Fruit fly (Drosophila melanogaster) whole organism, pupa: Measurements from ENCODE around the gene Hip14.

Source experiments
- CG10348 ChIP-seq: fragments of 200-800 bp; sonication (Bioruptor generic); IDR thresholded peaks from 2 replicates; pipeline ENCODE4 v1.3.6; 2022; ENCODE audit warnings: missing biosample characterization, missing genetic modification characterization
- CG12605 ChIP-seq: fragments of 200-800 bp; sonication (Bioruptor generic); IDR thresholded peaks from 2 replicates; pipeline ENCODE4 v1.3.6; 2022; ENCODE audit warnings: missing biosample characterization, missing genetic modification characterization
- CG13204 ChIP-seq: fragments of 200-800 bp; sonication (Bioruptor generic); optimal IDR thresholded peaks from 2 replicates; lab custom pipeline; 2018; ENCODE audit warnings: missing biosample characterization, mild to moderate bottlenecking, missing genetic modification characterization, moderate library complexity
- CG14655 ChIP-seq: fragments of 200-800 bp; sonication (Bioruptor generic); optimal IDR thresholded peaks from 3 replicates; lab custom pipeline; 2017; ENCODE audit warnings: mild to moderate bottlenecking, missing biosample characterization, missing genetic modification reagents, missing genetic modification characterization
- CG15710 ChIP-seq: fragments of 200-800 bp; sonication (Bioruptor generic); optimal IDR thresholded peaks from 2 replicates; lab custom pipeline; 2018; ENCODE audit warnings: missing biosample characterization, mild to moderate bottlenecking, missing genetic modification characterization, moderate library complexity
- CG17806 ChIP-seq: fragments of 200-800 bp; sonication (Bioruptor generic); optimal IDR thresholded peaks from 2 replicates; lab custom pipeline; 2018; ENCODE audit warnings: missing biosample characterization, mild to moderate bottlenecking, missing genetic modification characterization, moderate library complexity
- CG32121 ChIP-seq: fragments of 200-800 bp; sonication (Bioruptor generic); IDR thresholded peaks from 2 replicates; pipeline ENCODE4 v1.3.6; 2022; ENCODE audit warnings: missing biosample characterization, missing genetic modification characterization
- CG34367 ChIP-seq: fragments of 200-800 bp; sonication (Bioruptor generic); optimal IDR thresholded peaks from 2 replicates; lab custom pipeline; 2018; ENCODE audit warnings: missing biosample characterization, mild to moderate bottlenecking, missing genetic modification characterization
- CG4496 ChIP-seq: fragments of 200-800 bp; sonication (Bioruptor generic); IDR thresholded peaks from 3 replicates; pipeline ENCODE4 v1.3.6; 2022; ENCODE audit warnings: missing biosample characterization, missing genetic modification characterization
- CG8159 ChIP-seq: fragments of 200-800 bp; sonication (Bioruptor generic); optimal IDR thresholded peaks from 3 replicates; lab custom pipeline; 2018; ENCODE audit warnings: missing biosample characterization, mild to moderate bottlenecking, missing genetic modification characterization, moderate library complexity
- CG8301 ChIP-seq: fragments of 200-800 bp; sonication (Bioruptor generic); optimal IDR thresholded peaks from 2 replicates; lab custom pipeline; 2018; ENCODE audit warnings: missing biosample characterization, mild to moderate bottlenecking, missing genetic modification characterization
- CG9948 ChIP-seq: fragments of 200-800 bp; sonication (Bioruptor generic); optimal IDR thresholded peaks from 2 replicates; lab custom pipeline; 2018; ENCODE audit warnings: missing biosample characterization, mild to moderate bottlenecking, missing genetic modification characterization, moderate library complexity
- D1 ChIP-seq: fragments of 200-800 bp; sonication (Bioruptor generic); optimal IDR thresholded peaks from 2 replicates; lab custom pipeline; 2018; ENCODE audit warnings: missing biosample characterization, mild to moderate bottlenecking, missing genetic modification characterization, moderate library complexity
- EcR ChIP-seq: fragments of 200-800 bp; sonication (Bioruptor generic); optimal IDR thresholded peaks from 3 replicates; lab custom pipeline; 2019; ENCODE audit warnings: missing biosample characterization, missing genetic modification characterization, mild to moderate bottlenecking, moderate library complexity, missing genetic modification reagents
- Ets98B ChIP-seq: fragments of 200-800 bp; sonication (Bioruptor generic); IDR thresholded peaks from 2 replicates; pipeline ENCODE4 v1.3.6; 2022; ENCODE audit warnings: missing biosample characterization, missing genetic modification characterization
- Pif1A ChIP-seq: fragments of 200-800 bp; sonication (Bioruptor generic); optimal IDR thresholded peaks from 3 replicates; lab custom pipeline; 2016; ENCODE audit warnings: missing biosample characterization, missing genetic modification characterization
- Pif1B ChIP-seq: fragments of 200-800 bp; sonication (Bioruptor generic); optimal IDR thresholded peaks from 3 replicates; lab custom pipeline; 2016; ENCODE audit warnings: missing biosample characterization, missing genetic modification characterization
- Snoo ChIP-seq: fragments of 200-800 bp; sonication (Bioruptor generic); optimal IDR thresholded peaks from 3 replicates; lab custom pipeline; 2017; ENCODE audit warnings: missing biosample characterization, mild to moderate bottlenecking, missing genetic modification characterization, inconsistent platforms
- fd96Ca ChIP-seq: fragments of 200-800 bp; sonication (Bioruptor generic); IDR thresholded peaks from 3 replicates; pipeline ENCODE4 v1.3.6; 2022; ENCODE audit warnings: missing biosample characterization, missing genetic modification characterization
- gl ChIP-seq: fragments of 200-800 bp; sonication (Bioruptor generic); optimal IDR thresholded peaks from 2 replicates; lab custom pipeline; 2018; ENCODE audit warnings: missing biosample characterization, mild to moderate bottlenecking, missing genetic modification characterization
- rn ChIP-seq: fragments of 200-800 bp; sonication (Bioruptor generic); IDR thresholded peaks from 2 replicates; pipeline ENCODE4 v1.3.6; 2022; ENCODE audit warnings: missing biosample characterization, missing genetic modification characterization

Hip14 gene

DNA sequence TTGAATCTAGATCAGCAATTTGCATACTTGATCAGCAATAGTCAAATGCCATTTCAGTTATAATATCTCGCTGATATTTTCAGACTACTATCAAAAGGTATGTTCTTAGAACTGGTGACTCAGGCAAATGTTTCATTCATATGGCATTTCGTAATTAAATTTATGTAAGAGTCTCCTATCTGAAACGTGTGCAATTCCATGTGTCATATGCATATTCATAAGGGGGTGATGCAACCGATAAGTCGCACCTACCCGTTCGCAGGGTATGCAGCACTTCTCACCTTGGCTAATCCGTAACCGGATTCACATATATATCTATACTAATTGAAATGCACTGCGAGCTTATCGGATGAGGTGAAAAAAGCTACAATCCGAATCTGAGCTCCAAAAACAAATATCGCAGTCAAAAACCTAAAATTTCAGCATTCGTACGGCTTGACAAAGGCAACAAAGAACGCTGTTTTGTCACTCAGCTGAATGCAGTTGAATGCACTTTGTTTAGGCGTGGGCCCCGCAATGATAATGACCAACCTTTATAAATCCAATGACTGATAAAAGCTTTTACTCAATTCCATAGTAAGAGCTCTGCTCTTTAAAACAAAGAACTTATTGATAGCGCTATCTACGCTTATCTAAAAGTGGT lies 49.8 kb downstream of the Hip14 start:
- TF ChIP-seq EcR (GFP tag; lab: Kevin White, UChicago): peak; percentile 95
- TF ChIP-seq CG15710 (tag; lab: Kevin White, UChicago): peak; percentile 4
- TF ChIP-seq rn: no peak
- peak; percentile 76 for TF ChIP-seq CG4496
- peak; percentile 59 for TF ChIP-seq CG12605 (GFP tag; lab: Robert Waterston, UW)
- peak; percentile 31 for TF ChIP-seq CG14655 (GFP tag; lab: Kevin White, UChicago)
- TF ChIP-seq CG8301 (tag; lab: Kevin White, UChicago): peak; percentile 40
- no peak for TF ChIP-seq CG13204 (GFP tag; lab: Kevin White, UChicago)
- peak; percentile 17 for TF ChIP-seq Snoo (tag; lab: Kevin White, UChicago)
- peak; percentile 4 for TF ChIP-seq Pif1B
- TF ChIP-seq Ets98B: peak; percentile 79
- TF ChIP-seq CG9948 (tag; lab: Kevin White, UChicago): no peak
- TF ChIP-seq CG32121 (GFP tag; lab: Robert Waterston, UW): peak; percentile 60
- peak; percentile 72; the same call in 2 of the 3 replicates for TF ChIP-seq fd96Ca (GFP tag; lab: Robert Waterston, UW)
- no peak for TF ChIP-seq CG10348 (GFP tag; lab: Robert Waterston, UW)
- TF ChIP-seq CG34367: no peak
- peak; percentile 17 for TF ChIP-seq CG17806
- no peak for TF ChIP-seq D1 (tag; lab: Kevin White, UChicago)
- TF ChIP-seq CG8159: no peak
- TF ChIP-seq Pif1A (GFP tag; lab: Kevin White, UChicago): peak; percentile 53
- peak; percentile 15 for TF ChIP-seq gl

DNA sequence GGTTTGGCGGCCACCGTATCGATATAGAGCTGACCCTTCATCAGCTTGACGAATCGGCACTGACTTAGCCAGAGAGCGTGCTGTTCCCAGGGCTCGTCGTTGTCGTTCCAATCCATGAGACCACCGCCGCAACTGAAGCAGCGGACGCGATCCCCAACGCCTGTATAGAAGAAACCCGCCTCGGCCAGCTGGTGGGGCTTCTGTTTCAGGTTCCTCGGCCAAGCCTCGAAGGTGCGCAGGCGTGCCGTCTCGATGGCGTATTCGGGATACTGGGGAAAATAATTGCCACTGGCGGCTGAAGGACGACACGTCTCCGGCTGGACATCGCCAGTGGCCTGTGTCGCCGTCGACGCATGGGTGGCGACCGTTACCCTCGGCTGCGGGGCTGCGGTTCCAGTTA lies 51.0 kb downstream of the Hip14 start:
- TF ChIP-seq CG32121 (GFP tag; lab: Robert Waterston, UW): no peak
- TF ChIP-seq Pif1B: no peak
- TF ChIP-seq D1 (tag; lab: Kevin White, UChicago): no peak
- no peak for TF ChIP-seq CG14655 (GFP tag; lab: Kevin White, UChicago)
- TF ChIP-seq CG8301 (tag; lab: Kevin White, UChicago): no peak
- TF ChIP-seq Snoo (tag; lab: Kevin White, UChicago): no peak
- no peak for TF ChIP-seq CG34367
- TF ChIP-seq gl: no peak
- TF ChIP-seq, all 21 proteins: peak for 0

DNA sequence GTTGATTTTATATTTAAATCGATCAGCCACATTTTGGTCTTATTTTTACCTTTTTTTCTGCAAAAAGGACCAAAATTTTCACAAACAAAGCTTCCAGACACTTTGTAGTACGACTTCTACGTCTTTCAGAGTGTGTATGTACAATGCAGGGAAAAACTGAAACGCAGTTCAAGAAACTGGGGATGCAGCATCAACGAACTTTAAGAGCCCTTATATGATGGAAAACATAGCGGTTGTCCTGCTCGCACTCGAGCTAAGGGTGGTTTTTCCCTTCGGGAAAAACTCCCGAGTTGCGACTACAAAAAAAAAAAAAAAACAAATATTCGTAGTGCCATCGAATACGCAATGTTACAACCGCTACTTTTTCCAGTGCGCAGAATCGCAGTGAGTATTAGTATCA lies 52.4 kb downstream of the Hip14 start:
- TF ChIP-seq CG8159 (no peak), Ets98B (no peak), CG17806 (no peak), Pif1A (GFP tag; lab: Kevin White, UChicago) (no peak), CG4496 (0 out of 3 replicates have a peak, but pooled peaks have one; percentile 13), CG12605 (GFP tag; lab: Robert Waterston, UW) (0 out of 2 replicates have a peak, but pooled peaks have one; percentile 9), rn (no peak), EcR (GFP tag; lab: Kevin White, UChicago) (peak; percentile 32), CG9948 (tag; lab: Kevin White, UChicago) (no peak)

dm6 chr3L:16041260-16042079 lies 53.4 kb downstream of the Hip14 start:
- TF ChIP-seq CG12605 (GFP tag; lab: Robert Waterston, UW): peak; percentile 54; the same call in 1 of the 2 replicates
- peak; percentile 33 for TF ChIP-seq Snoo (tag; lab: Kevin White, UChicago)
- TF ChIP-seq CG4496: peak; percentile 79
- peak; percentile 47 for TF ChIP-seq CG15710 (tag; lab: Kevin White, UChicago)
- TF ChIP-seq gl: peak; percentile 91
- peak; percentile 80 for TF ChIP-seq fd96Ca (GFP tag; lab: Robert Waterston, UW)
- TF ChIP-seq EcR (GFP tag; lab: Kevin White, UChicago): peak; percentile 65
- TF ChIP-seq Ets98B: peak; percentile 80
- TF ChIP-seq CG9948 (tag; lab: Kevin White, UChicago): no peak
- peak; percentile 56 for TF ChIP-seq Pif1B
- peak; percentile 29 for TF ChIP-seq CG8159
- TF ChIP-seq CG14655 (GFP tag; lab: Kevin White, UChicago): peak; percentile 74
- no peak for TF ChIP-seq rn
- TF ChIP-seq CG34367: peak; percentile 29
- TF ChIP-seq Pif1A (GFP tag; lab: Kevin White, UChicago): peak; percentile 46
- no peak for TF ChIP-seq D1 (tag; lab: Kevin White, UChicago)
- no peak for TF ChIP-seq CG10348 (GFP tag; lab: Robert Waterston, UW)
- TF ChIP-seq CG13204 (GFP tag; lab: Kevin White, UChicago): peak; percentile 83
- peak; percentile 57 for TF ChIP-seq CG8301 (tag; lab: Kevin White, UChicago)
- TF ChIP-seq CG17806: peak; percentile 22
- TF ChIP-seq CG32121 (GFP tag; lab: Robert Waterston, UW): peak; percentile 66

dm6 chr3L:16042080-16042344 lies 54.0 kb downstream of the Hip14 start:
- TF ChIP-seq CG9948 (tag; lab: Kevin White, UChicago) (peak; percentile 8), gl (no peak), CG8301 (tag; lab: Kevin White, UChicago) (no peak), Pif1A (GFP tag; lab: Kevin White, UChicago) (no peak), fd96Ca (GFP tag; lab: Robert Waterston, UW) (no peak), Ets98B (no peak), CG13204 (GFP tag; lab: Kevin White, UChicago) (no peak), CG14655 (GFP tag; lab: Kevin White, UChicago) (no peak), D1 (tag; lab: Kevin White, UChicago) (peak; percentile 36), CG8159 (peak; percentile 47), CG34367 (no peak)
- TF ChIP-seq, all 21 proteins: peak for 3
